Worm (Caenorhabditis elegans) whole organism, L4 larva: ENCODE results near the gene ints-6.

ENCODE experiments used
- ZK546.5 ChIP-seq, 2 experiments: sonication (generic microtip); optimal IDR thresholded peaks; 2 replicates each; lab custom pipeline; 2017; ENCODE audit warnings: missing biosample characterization in 2 of 2, missing genetic modification characterization in 2 of 2
- ama-1 ChIP-seq: fragments of 150-350 bp; optimal IDR thresholded peaks from 2 replicates; lab custom pipeline; 2014; ENCODE audit warnings: inconsistent platforms, mixed read lengths
- daf-12 ChIP-seq: fragments of 150-350 bp; optimal IDR thresholded peaks from 2 replicates; lab custom pipeline; 2014; ENCODE audit warnings: missing biosample characterization, missing genetic modification reagents, missing genetic modification characterization
- egl-27 ChIP-seq: sonication (generic microtip); optimal IDR thresholded peaks from 3 replicates; lab custom pipeline; 2017; ENCODE audit warnings: missing biosample characterization, missing genetic modification reagents, missing genetic modification characterization
- lin-39 ChIP-seq: fragments of 150-350 bp; optimal IDR thresholded peaks from 2 replicates; lab custom pipeline; 2014; ENCODE audit warnings: missing biosample characterization, missing genetic modification reagents, missing genetic modification characterization
- mxl-3 ChIP-seq: fragments of 200-800 bp; sonication (Bioruptor generic); optimal IDR thresholded peaks from 2 replicates; lab custom pipeline; 2018; ENCODE audit warnings: mild to moderate bottlenecking, missing genetic modification characterization, missing compliant biosample characterization
- php-3 ChIP-seq: fragments of 200-800 bp; sonication (Bioruptor generic); IDR thresholded peaks from 2 replicates; pipeline ENCODE4 v1.3.6; 2022; ENCODE audit warnings: missing genetic modification reagents, missing genetic modification characterization, missing compliant biosample characterization
- pqm-1 ChIP-seq: sonication (generic microtip); optimal IDR thresholded peaks from 2 replicates; lab custom pipeline; 2017; ENCODE audit warnings: missing biosample characterization, missing genetic modification characterization
- unc-62 ChIP-seq, 3 experiments: fragments of 150-350 bp in 1 of 3; sonication (generic microtip); optimal IDR thresholded peaks in 2 of 3; peaks in 1 of 3; 1 replicate in 1 of 3; 2 replicates in 2 of 3; lab custom pipeline; 2014 to 2017; ENCODE audit warnings: missing biosample characterization in 3 of 3, missing genetic modification characterization in 3 of 3, missing genetic modification reagents in 3 of 3, missing genotype in 1 of 3

DNA sequence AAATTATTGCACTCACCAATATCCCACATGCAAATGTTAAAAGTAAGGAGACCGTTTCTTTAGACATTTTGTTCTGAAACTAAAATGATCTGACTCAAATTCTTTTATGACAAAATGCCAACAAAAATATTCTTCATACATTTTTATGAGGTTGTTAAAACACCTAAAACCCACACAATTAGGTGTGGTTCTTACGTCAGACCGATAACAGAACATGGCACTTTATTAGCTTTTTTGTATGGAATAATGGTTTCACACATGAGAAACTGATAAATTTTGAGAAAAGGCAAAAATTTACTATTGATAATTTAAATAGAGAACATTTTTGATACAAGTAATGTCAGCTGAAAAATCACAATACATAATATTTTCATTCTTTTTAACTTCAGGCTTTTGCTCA is 38.0 kb upstream of the ints-6 start, which contains the start of gene C49C8.5:
- no peak for TF ChIP-seq lin-39 (tag; lab: Kevin White, UChicago)
- no peak for TF ChIP-seq ama-1 (lab: Kevin White, UChicago)
- TF ChIP-seq php-3 (GFP tag; lab: Robert Waterston, UW) = peak; percentile 84
- TF ChIP-seq daf-12 (tag; lab: Kevin White, UChicago) = no peak
- no peak for TF ChIP-seq egl-27 (tag; lab: Kevin White, UChicago)
- TF ChIP-seq unc-62 (GFP tag; optimal IDR thresholded peaks at IDR 0.05 in 1 of 2; lab: Kevin White, UChicago) = no peak
- TF ChIP-seq unc-62 (tag; optimal IDR thresholded peaks at IDR 0.05; lab: Kevin White, UChicago) = no peak
- TF ChIP-seq mxl-3 (GFP tag; lab: Kevin White, UChicago) = no peak
- peak; percentile 59 for TF ChIP-seq pqm-1 (tag; lab: Kevin White, UChicago)
- TF ChIP-seq ZK546.5 (tag; optimal IDR thresholded peaks at IDR 0.05; lab: Kevin White, UChicago) = no peak
